Worm (Caenorhabditis elegans): ENCODE data around the gene T01B7.13.

ce11 chrII:8733627-8734026 lies 18.4 kb downstream of the T01B7.13 start:
- TF ChIP-seq efl-3 (GFP tag; optimal IDR thresholded peaks at IDR 0.05) (no peak), lin-39 (tag; optimal IDR thresholded peaks at IDR 0.05) (no peak), unc-62 (GFP tag; optimal IDR thresholded peaks at IDR 0.05) (no peak), nhr-77 (tag; optimal IDR thresholded peaks at IDR 0.05) (no peak), skn-1 (tag; optimal IDR thresholded peaks at IDR 0.05) (no peak), mef-2 (tag; optimal IDR thresholded peaks at IDR 0.05) (no peak), fkh-10 (GFP tag; optimal IDR thresholded peaks at IDR 0.05) (no peak)

Measured in whole organism, L1 larva.